Fruit fly (Drosophila melanogaster) S2 (cell line): ENCODE data around the gene CG8319.

Source experiments
- CG8478 ChIP-seq: fragments of >200 bp; optimal IDR thresholded peaks from 2 replicates; lab custom pipeline; 2018
- CTCF ChIP-seq, 2 experiments: fragments of >200 bp; optimal IDR thresholded peaks; 2 replicates each; lab custom pipeline; 2018

- no peak for TF ChIP-seq CG8478 (lab: Kevin White, UChicago)
- TF ChIP-seq CTCF (optimal IDR thresholded peaks at IDR 0.05; lab: Kevin White, UChicago): no peak
Observed at dm6 chr3R:9591769-9592388, 35.2 kb upstream of the CG8319 start.
